Worm (Caenorhabditis elegans) whole organism, L4/young adult: ENCODE data around the gene R04D3.3.
A peak's percentile ranks its signal among the peaks of the same experiment; 100 is the strongest.

ENCODE experiments used
- W03F9.2 ChIP-seq: fragments of 150-350 bp; optimal IDR thresholded peaks from 2 replicates; lab custom pipeline; 2014; ENCODE audit warnings: missing biosample characterization, missing genetic modification characterization
- dao-5 ChIP-seq: sonication (generic microtip); optimal IDR thresholded peaks from 2 replicates; lab custom pipeline; 2016; ENCODE audit warnings: missing genotype, missing genetic modification characterization, moderate library complexity, missing compliant biosample characterization
- him-1 ChIP-seq: sonication (generic microtip); optimal IDR thresholded peaks from 2 replicates; lab custom pipeline; 2016; ENCODE audit warnings: missing genotype, missing genetic modification reagents, missing genetic modification characterization, missing compliant biosample characterization

The R04D3.3 gene

DNA sequence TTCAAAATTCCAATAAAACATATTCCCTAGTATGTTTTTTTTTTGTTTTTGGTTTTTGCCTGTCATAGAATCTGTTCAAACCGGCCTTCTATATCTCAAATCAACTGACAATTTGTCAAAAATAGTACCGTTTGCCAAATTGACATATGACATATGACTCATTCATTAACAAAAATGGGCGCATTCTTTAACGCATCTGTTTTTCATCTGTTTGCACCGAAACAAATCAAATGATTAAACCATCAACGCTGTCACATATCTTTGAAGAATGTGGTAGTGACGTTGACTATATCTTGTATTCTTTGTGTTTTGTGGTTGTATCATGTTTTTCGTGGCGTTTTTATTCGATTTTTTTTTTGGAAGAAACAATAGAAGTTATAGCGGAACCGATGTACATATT, 24.7 kb upstream of the R04D3.3 start:
- TF ChIP-seq him-1 (tag; lab: Kevin White, UChicago) (no peak), W03F9.2 (tag; lab: Kevin White, UChicago) (no peak), dao-5 (no peak)

ce11 chrX:13311641-13312423, 21.4 kb upstream of the R04D3.3 start, which contains the start of gene F46G10.1:
TSS of gene F46G10.1 (minus strand) at chrX:13311755.
- TF ChIP-seq him-1 (tag; lab: Kevin White, UChicago) (no peak), dao-5 (no peak), W03F9.2 (tag; lab: Kevin White, UChicago) (no peak)

DNA sequence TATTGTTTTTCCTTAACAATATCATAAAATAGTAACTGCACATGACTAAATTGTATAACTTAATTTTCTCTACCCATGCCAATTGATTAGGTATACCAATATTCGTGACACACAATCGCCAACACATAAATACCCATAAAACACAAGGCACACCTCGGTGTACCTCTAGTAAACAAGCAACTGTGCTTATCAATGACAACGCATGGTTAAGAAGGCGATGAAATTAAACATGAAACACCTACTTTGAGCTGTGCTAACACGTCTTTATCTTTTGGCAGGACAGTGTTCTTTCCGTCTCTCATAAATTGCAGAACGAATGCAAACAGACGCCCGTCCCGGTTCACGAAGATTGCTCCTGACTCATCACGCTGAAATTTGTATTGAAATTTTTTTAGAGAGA, 20.3 kb upstream of the R04D3.3 start:
- TF ChIP-seq him-1 (tag; lab: Kevin White, UChicago), result no peak
- no peak for TF ChIP-seq W03F9.2 (tag; lab: Kevin White, UChicago)
- no peak for TF ChIP-seq dao-5

DNA sequence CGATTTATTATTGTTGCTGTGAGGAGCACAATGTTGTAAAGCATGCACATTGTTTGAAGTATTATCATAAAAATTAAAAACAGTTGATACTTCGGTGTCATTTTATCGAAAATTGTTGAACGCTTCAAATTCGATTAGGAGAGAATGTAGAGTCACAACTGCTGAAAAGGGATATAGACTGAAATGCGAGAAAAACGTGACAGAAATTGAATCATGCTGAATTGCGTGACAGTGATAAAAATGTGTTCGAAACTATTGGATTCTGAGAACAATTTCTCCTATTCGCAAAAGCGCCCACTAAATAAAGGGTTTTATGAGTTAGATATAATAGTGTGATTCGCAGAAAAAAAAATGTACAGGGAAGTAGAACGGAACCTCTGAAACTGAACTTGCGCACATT, 18.3 kb upstream of the R04D3.3 start, which contains the start of gene srxa-8:
srxa-8 (minus strand) TSS at position 101 of the 400 bp plus-strand sequence.
- no peak for TF ChIP-seq him-1 (tag; lab: Kevin White, UChicago)
- TF ChIP-seq W03F9.2 (tag; lab: Kevin White, UChicago), result no peak

DNA sequence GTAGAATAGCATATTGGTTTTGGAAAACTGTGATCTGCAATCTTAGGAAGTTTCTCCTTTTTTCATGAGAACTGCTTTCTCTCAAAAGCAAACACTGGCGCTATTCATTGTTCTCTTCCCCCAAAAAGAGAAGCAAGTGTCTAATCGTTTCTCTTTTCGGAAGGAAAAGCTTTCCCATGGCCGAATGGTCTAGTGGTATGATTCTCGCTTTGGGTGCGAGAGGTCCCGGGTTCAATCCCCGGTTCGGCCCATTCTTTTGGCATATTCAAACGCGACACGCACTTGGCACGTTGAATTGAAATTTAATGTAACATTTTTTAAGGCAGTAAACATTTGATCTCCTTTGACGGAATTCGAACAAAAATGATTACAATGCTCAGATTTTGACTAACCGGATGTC, 17.4 kb upstream of the R04D3.3 start:
- TF ChIP-seq dao-5, result no peak
- TF ChIP-seq W03F9.2 (tag; lab: Kevin White, UChicago), result no peak
- no peak for TF ChIP-seq him-1 (tag; lab: Kevin White, UChicago)

- peak; percentile 93 for TF ChIP-seq dao-5
- peak; percentile 80 for TF ChIP-seq W03F9.2 (tag; lab: Kevin White, UChicago)
- TF ChIP-seq him-1 (tag; lab: Kevin White, UChicago), result peak; percentile 89
Observed at ce11 chrX:13306869-13307446, 16.5 kb upstream of the R04D3.3 start.

ce11 chrX:13305779-13306178, 15.3 kb upstream of the R04D3.3 start, which contains the start of gene srd-43:
TSS of gene srd-43 (minus strand) at chrX:13305844.
- no peak for TF ChIP-seq him-1 (tag; lab: Kevin White, UChicago)
- TF ChIP-seq W03F9.2 (tag; lab: Kevin White, UChicago), result no peak
- no peak for TF ChIP-seq dao-5

- TF ChIP-seq dao-5 (no peak), him-1 (tag; lab: Kevin White, UChicago) (no peak)
Observed at ce11 chrX:13303357-13303756, 12.9 kb upstream of the R04D3.3 start, which contains the start of gene srd-42. TSS of gene srd-42 (minus strand) at chrX:13303457.

DNA sequence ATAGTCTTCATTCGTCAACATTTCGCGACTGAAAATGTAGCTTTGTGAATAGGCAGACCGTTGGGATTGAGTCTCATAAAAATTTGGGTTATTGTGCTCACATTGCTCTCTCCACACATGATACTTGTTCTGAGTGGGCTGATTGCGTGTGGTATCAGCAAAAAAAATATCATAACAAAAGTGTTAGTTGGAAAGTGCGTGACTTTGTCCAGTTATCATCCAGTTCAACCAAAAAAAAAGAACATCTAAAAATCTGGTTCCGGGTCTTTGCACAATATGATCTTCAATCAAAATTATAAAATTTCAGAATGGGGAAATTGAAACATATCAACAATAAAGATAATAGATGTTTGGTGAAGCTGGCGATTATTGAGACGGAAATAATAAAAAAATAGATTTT, 10.1 kb upstream of the R04D3.3 start, which contains the start of gene srd-39:
srd-39 (minus strand) TSS at position 101 of the 400 bp plus-strand sequence.
- TF ChIP-seq him-1 (tag; lab: Kevin White, UChicago), result no peak
- TF ChIP-seq dao-5, result no peak
- no peak for TF ChIP-seq W03F9.2 (tag; lab: Kevin White, UChicago)

DNA sequence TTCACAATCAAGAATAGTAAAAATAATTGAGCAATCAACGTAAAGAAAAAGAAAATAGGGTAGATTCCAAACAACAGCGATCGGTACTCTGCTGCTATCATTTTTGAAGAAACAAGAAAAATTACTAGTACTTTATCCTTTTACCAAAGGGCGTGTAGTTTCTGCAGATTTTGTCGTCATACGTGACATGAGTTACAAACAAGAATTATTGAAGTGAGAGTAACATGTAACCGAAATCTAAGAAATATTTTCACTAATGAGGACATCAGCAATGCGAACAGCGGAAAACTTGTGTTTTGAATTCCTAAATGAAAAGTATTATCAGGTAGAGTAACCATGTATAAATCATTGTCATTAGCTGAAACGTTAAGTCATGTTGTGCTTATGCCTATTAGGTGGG, 4.2 kb upstream of the R04D3.3 start, which contains the start of gene srd-36:
srd-36 (minus strand) TSS at position 101 of the 400 bp plus-strand sequence.
- TF ChIP-seq W03F9.2 (tag; lab: Kevin White, UChicago) (no peak), dao-5 (no peak), him-1 (tag; lab: Kevin White, UChicago) (no peak)

- no peak for TF ChIP-seq him-1 (tag; lab: Kevin White, UChicago)
- TF ChIP-seq dao-5, result no peak
- TF ChIP-seq W03F9.2 (tag; lab: Kevin White, UChicago), result no peak
Observed at ce11 chrX:13293023-13293422, 2.6 kb upstream of the R04D3.3 start.

DNA sequence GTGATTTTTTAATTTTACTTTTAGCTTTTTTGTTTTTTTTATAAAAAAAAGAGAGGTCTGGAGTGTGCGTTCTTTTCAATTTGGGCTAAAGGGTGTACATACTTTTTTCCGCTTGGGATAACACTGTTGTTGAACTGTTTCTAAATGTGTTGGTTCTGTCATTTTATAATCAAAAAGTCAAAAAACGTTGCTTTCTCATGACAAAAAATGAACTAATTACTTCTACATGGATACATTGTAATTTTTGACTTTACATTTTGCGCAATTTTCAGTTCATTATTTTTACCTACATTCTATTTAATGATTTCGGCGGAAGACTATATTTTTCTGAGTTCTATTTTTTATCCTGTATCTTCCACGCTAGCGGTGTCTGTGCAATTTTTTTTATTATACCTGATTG, 1.1 kb upstream of the R04D3.3 start, which contains the start of gene srd-38:
srd-38 (plus strand) TSS at position 301 of the 400 bp plus-strand sequence.
- TF ChIP-seq dao-5 (no peak), him-1 (tag; lab: Kevin White, UChicago) (no peak), W03F9.2 (tag; lab: Kevin White, UChicago) (no peak)

DNA sequence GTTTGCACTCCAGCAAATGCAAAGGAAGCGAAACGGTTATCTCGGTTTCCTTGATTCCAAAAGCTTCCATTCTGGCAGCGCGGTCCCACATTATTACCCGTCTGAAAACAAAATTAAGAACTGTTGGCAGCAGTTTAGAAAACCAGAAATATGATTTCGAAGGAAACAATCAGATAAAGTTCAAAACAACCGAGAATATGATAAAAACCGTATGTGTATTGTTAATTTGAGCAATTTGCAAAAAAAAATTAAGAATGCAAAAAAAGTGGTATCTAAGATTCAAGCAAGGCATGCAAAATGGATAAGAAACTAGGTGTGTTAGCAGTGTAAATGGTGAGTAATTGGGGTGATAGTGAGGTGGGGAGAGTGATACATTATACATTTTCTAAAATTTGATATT, 1.7 kb downstream of the R04D3.3 start, which contains the start of gene R04D3.4:
R04D3.4 (minus strand) TSS at position 101 of the 400 bp plus-strand sequence.
- no peak for TF ChIP-seq W03F9.2 (tag; lab: Kevin White, UChicago)
- TF ChIP-seq dao-5, result no peak
- no peak for TF ChIP-seq him-1 (tag; lab: Kevin White, UChicago)

DNA sequence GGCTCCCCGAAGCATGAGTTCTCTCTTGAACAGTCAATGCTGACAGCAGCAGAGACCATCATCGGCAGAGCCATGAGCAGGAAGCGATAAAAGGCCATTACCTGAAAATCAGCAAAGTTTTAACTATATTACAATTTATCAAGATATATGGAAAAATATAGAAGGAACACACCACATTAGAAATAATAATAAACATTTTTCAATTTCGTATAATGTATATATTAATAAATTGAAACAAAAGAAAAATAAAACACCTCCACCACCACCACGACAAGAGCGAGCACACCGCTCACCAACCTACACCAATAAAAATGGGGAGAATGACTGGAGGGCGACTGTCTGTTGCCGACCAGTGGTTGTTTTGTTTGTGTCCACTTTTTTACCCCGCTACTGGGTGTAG, 3.9 kb downstream of the R04D3.3 start, which contains the start of gene R04D3.2:
R04D3.2 (minus strand) TSS at position 101 of the 400 bp plus-strand sequence.
- no peak for TF ChIP-seq him-1 (tag; lab: Kevin White, UChicago)
- TF ChIP-seq W03F9.2 (tag; lab: Kevin White, UChicago), result no peak
- no peak for TF ChIP-seq dao-5
